Fruit fly (Drosophila melanogaster): ENCODE measurements around the gene Miro.

DNA sequence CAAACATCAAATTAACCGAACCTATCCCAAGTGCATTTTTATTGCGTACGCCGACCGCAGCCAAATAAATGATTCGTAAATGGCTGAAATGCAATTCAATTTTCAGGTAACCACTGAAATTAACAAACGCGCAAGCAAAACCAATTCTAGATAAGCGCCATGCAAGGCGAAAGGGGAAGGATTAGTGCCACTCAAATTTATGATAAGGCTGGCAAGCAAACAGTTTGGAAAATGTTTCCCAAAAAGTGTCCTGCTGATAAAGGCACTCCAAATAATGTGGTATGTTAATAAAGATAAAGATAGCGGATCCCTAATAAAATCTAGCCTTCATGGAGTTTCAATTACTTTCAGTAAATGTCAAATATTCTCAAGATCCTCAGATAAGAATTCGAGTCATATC is 11.4 kb downstream of the Miro start:
- TF ChIP-seq h (optimal IDR thresholded peaks at IDR 0.05), result no peak
- TF ChIP-seq Myc (optimal IDR thresholded peaks at IDR 0.05), result no peak
- TF ChIP-seq insv (optimal IDR thresholded peaks at IDR 0.05), result no peak
- no peak for TF ChIP-seq ttk (optimal IDR thresholded peaks at IDR 0.05)
- no peak for TF ChIP-seq Sin3A (optimal IDR thresholded peaks at IDR 0.05)

Measured in Kc167 (cell line).